Fruit fly (Drosophila melanogaster) whole organism, embryonic: Measurements from ENCODE around the gene CG44261.

Experiments
- Atf-2 ChIP-seq: fragments of 200-800 bp; sonication (Bioruptor generic); optimal IDR thresholded peaks from 2 replicates; lab custom pipeline; 2016; ENCODE audit warnings: missing biosample characterization, missing genetic modification characterization
- C15 ChIP-seq: fragments of 200-800 bp; sonication (Bioruptor generic); IDR thresholded peaks from 3 replicates; pipeline ENCODE4 v1.3.6; 2022; ENCODE audit warnings: missing biosample characterization, missing genetic modification characterization
- CG10267 ChIP-seq: fragments of 200-800 bp; sonication (Bioruptor generic); optimal IDR thresholded peaks from 2 replicates; lab custom pipeline; 2018; ENCODE audit warnings: missing biosample characterization, mild to moderate bottlenecking, missing genetic modification characterization, moderate library complexity
- CG10274 ChIP-seq: fragments of 200-800 bp; sonication (Bioruptor generic); optimal IDR thresholded peaks from 3 replicates; lab custom pipeline; 2017; ENCODE audit warnings: missing biosample characterization, mild to moderate bottlenecking, missing genetic modification characterization
- CG12659 ChIP-seq: fragments of 200-800 bp; sonication (Bioruptor generic); optimal IDR thresholded peaks from 3 replicates; lab custom pipeline; 2017; ENCODE audit warnings: mild to moderate bottlenecking, missing biosample characterization, missing genetic modification reagents, missing genetic modification characterization
- CG15073 ChIP-seq: fragments of 200-800 bp; sonication (Bioruptor generic); optimal IDR thresholded peaks from 2 replicates; lab custom pipeline; 2016; ENCODE audit warnings: missing biosample characterization, missing genetic modification characterization
- CG16813 ChIP-seq: fragments of 200-800 bp; sonication (Bioruptor generic); IDR thresholded peaks from 3 replicates; pipeline ENCODE4 v1.3.6; 2022; ENCODE audit warnings: missing biosample characterization, missing genetic modification characterization; ENCODE audit not compliant: partially characterized antibody
- CG16863 ChIP-seq: fragments of 200-800 bp; sonication (Bioruptor generic); optimal IDR thresholded peaks from 3 replicates; lab custom pipeline; 2016; ENCODE audit warnings: missing biosample characterization, missing genetic modification characterization
- CG17385 ChIP-seq: fragments of 200-800 bp; sonication (Bioruptor generic); optimal IDR thresholded peaks from 3 replicates; lab custom pipeline; 2018; ENCODE audit warnings: missing biosample characterization, mild to moderate bottlenecking, missing genetic modification characterization
- CG2129 ChIP-seq: fragments of 200-800 bp; sonication (Bioruptor generic); IDR thresholded peaks from 2 replicates; pipeline ENCODE4 v1.3.6; 2022; ENCODE audit warnings: missing biosample characterization, missing genetic modification characterization; ENCODE audit not compliant: partially characterized antibody
- CG5245 ChIP-seq: fragments of 200-800 bp; sonication (Bioruptor generic); optimal IDR thresholded peaks from 3 replicates; lab custom pipeline; 2016; ENCODE audit warnings: missing biosample characterization, missing genetic modification characterization
- CG5953 ChIP-seq: fragments of 200-800 bp; sonication (Bioruptor generic); IDR thresholded peaks from 2 replicates; pipeline ENCODE4 v1.3.6; 2022; ENCODE audit warnings: missing biosample characterization, missing genetic modification characterization
- CG7271 ChIP-seq: fragments of 200-800 bp; sonication (Bioruptor generic); optimal IDR thresholded peaks from 2 replicates; lab custom pipeline; 2018; ENCODE audit warnings: missing biosample characterization, mild to moderate bottlenecking, missing genetic modification characterization, moderate library complexity
- CG7357 ChIP-seq: fragments of 200-800 bp; sonication (Bioruptor generic); IDR thresholded peaks from 3 replicates; pipeline ENCODE4 v1.3.6; 2022; ENCODE audit warnings: missing biosample characterization, missing genetic modification characterization
- CG7839 ChIP-seq: fragments of 200-800 bp; sonication (Bioruptor generic); optimal IDR thresholded peaks from 3 replicates; lab custom pipeline; 2018; ENCODE audit warnings: missing biosample characterization, mild to moderate bottlenecking, missing genetic modification characterization, moderate library complexity
- CG7928 ChIP-seq: fragments of 200-800 bp; sonication (Bioruptor generic); optimal IDR thresholded peaks from 2 replicates; lab custom pipeline; 2017; ENCODE audit warnings: missing biosample characterization, mild to moderate bottlenecking, missing genetic modification characterization
- CG8944 ChIP-seq: fragments of 200-800 bp; sonication (Bioruptor generic); optimal IDR thresholded peaks from 3 replicates; lab custom pipeline; 2016; ENCODE audit warnings: missing biosample characterization, missing genetic modification characterization
- CG9876 ChIP-seq: fragments of 200-800 bp; sonication (Bioruptor generic); optimal IDR thresholded peaks from 2 replicates; lab custom pipeline; 2016; ENCODE audit warnings: missing biosample characterization, missing genetic modification characterization
- Camta ChIP-seq: fragments of 200-800 bp; sonication (Bioruptor generic); optimal IDR thresholded peaks from 2 replicates; lab custom pipeline; 2016; ENCODE audit warnings: missing biosample characterization, missing genetic modification characterization
- Dfd ChIP-seq, 2 experiments: fragments of >200 bp; optimal IDR thresholded peaks; 2 replicates each; lab custom pipeline; 2017; ENCODE audit warnings: missing biosample characterization in 2 of 2, missing genetic modification characterization in 2 of 2
- E2f1 ChIP-seq: fragments of 200-800 bp; sonication (Bioruptor generic); IDR thresholded peaks from 2 replicates; pipeline ENCODE4 v1.3.6; 2022; ENCODE audit warnings: missing biosample characterization, missing genetic modification characterization
- HmgZ ChIP-seq: fragments of 200-800 bp; sonication (Bioruptor generic); optimal IDR thresholded peaks from 2 replicates; lab custom pipeline; 2018; ENCODE audit warnings: missing biosample characterization, mild to moderate bottlenecking, missing genetic modification characterization
- Hmx ChIP-seq: fragments of 200-800 bp; sonication (Bioruptor generic); optimal IDR thresholded peaks from 2 replicates; lab custom pipeline; 2016; ENCODE audit warnings: missing biosample characterization, missing genetic modification characterization
- NFAT ChIP-seq: fragments of 200-800 bp; sonication (Bioruptor generic); IDR thresholded peaks from 2 replicates; pipeline ENCODE4 v1.3.6; 2022; ENCODE audit warnings: missing biosample characterization, missing genetic modification characterization
- Pdp1 ChIP-seq, 2 experiments: fragments of 200-800 bp; sonication (Bioruptor generic); optimal IDR thresholded peaks; 3 replicates each; lab custom pipeline; 2016; ENCODE audit warnings: missing biosample characterization in 2 of 2, missing genetic modification characterization in 2 of 2, mild to moderate bottlenecking in 1 of 2, moderate library complexity in 1 of 2
- ab ChIP-seq: fragments of 200-800 bp; sonication (Bioruptor generic); optimal IDR thresholded peaks from 2 replicates; lab custom pipeline; 2016; ENCODE audit warnings: missing biosample characterization, missing genetic modification characterization
- ac ChIP-seq: fragments of 200-800 bp; sonication (Bioruptor generic); optimal IDR thresholded peaks from 3 replicates; lab custom pipeline; 2017; ENCODE audit warnings: missing biosample characterization, mild to moderate bottlenecking, missing genetic modification characterization
- aop ChIP-seq: fragments of 200-800 bp; sonication (Bioruptor generic); IDR thresholded peaks from 2 replicates; pipeline ENCODE4 v1.3.6; 2022; ENCODE audit warnings: missing biosample characterization, missing genetic modification characterization
- corto ChIP-seq: fragments of 200-800 bp; sonication (Bioruptor generic); optimal IDR thresholded peaks from 2 replicates; lab custom pipeline; 2016; ENCODE audit warnings: missing biosample characterization, mild to moderate bottlenecking, missing genetic modification characterization, moderate library complexity
- dan ChIP-seq: fragments of 200-800 bp; sonication (Bioruptor generic); IDR thresholded peaks from 2 replicates; pipeline ENCODE4 v1.3.6; 2022; ENCODE audit warnings: missing biosample characterization, missing genetic modification characterization
- dati ChIP-seq: fragments of 200-800 bp; sonication (Bioruptor generic); IDR thresholded peaks from 2 replicates; pipeline ENCODE4 v1.3.6; 2022; ENCODE audit warnings: missing biosample characterization, missing genetic modification characterization
- esg ChIP-seq: fragments of 200-800 bp; sonication (Bioruptor generic); conservative IDR thresholded peaks from 2 replicates; pipeline ENCODE4 v1.3.6; 2022; ENCODE audit warnings: missing biosample characterization, missing genetic modification characterization
- eyg ChIP-seq: fragments of 200-800 bp; sonication (Bioruptor generic); optimal IDR thresholded peaks from 3 replicates; lab custom pipeline; 2016; ENCODE audit warnings: missing biosample characterization, missing genetic modification characterization
- ftz-f1 ChIP-seq: fragments of 200-800 bp; sonication (Bioruptor generic); optimal IDR thresholded peaks from 2 replicates; lab custom pipeline; 2016; ENCODE audit warnings: missing biosample characterization, missing genetic modification characterization
- gcm ChIP-seq: fragments of 200-800 bp; sonication (Bioruptor generic); optimal IDR thresholded peaks from 2 replicates; lab custom pipeline; 2019; ENCODE audit warnings: missing biosample characterization, mild to moderate bottlenecking, missing genetic modification characterization, moderate library complexity
- gcm2 ChIP-seq: fragments of 200-800 bp; sonication (Bioruptor generic); optimal IDR thresholded peaks from 2 replicates; lab custom pipeline; 2016; ENCODE audit warnings: missing biosample characterization, missing genetic modification characterization
- grau ChIP-seq: fragments of 200-800 bp; optimal IDR thresholded peaks from 3 replicates; lab custom pipeline; 2019; ENCODE audit warnings: missing biosample characterization, mild to moderate bottlenecking, missing genetic modification characterization, moderate library complexity
- gsb-n ChIP-seq: fragments of 200-800 bp; sonication (Bioruptor generic); optimal IDR thresholded peaks from 3 replicates; lab custom pipeline; 2018; ENCODE audit warnings: missing biosample characterization, mild to moderate bottlenecking, missing genetic modification characterization
- jigr1 ChIP-seq: fragments of 200-800 bp; sonication (Bioruptor generic); IDR thresholded peaks from 3 replicates; pipeline ENCODE4 v1.3.6; 2022; ENCODE audit warnings: missing biosample characterization, missing genetic modification characterization
- lmd ChIP-seq: fragments of 200-800 bp; sonication (Bioruptor generic); IDR thresholded peaks from 2 replicates; pipeline ENCODE4 v1.3.6; 2022; ENCODE audit warnings: missing biosample characterization, missing genetic modification characterization
- mld ChIP-seq: fragments of 200-800 bp; sonication (Bioruptor generic); IDR thresholded peaks from 3 replicates; pipeline ENCODE4 v1.3.6; 2022; ENCODE audit warnings: missing biosample characterization, missing genetic modification characterization; ENCODE audit not compliant: partially characterized antibody
- ro ChIP-seq: fragments of 200-800 bp; sonication (Bioruptor generic); IDR thresholded peaks from 2 replicates; pipeline ENCODE4 v1.3.6; 2022; ENCODE audit warnings: missing biosample characterization, missing genetic modification characterization
- sc ChIP-seq, 3 experiments: fragments of >200 bp in 2 of 3; fragments of 200-800 bp in 1 of 3; sonication (Bioruptor generic) in 1 of 3; optimal IDR thresholded peaks; 2 replicates in 2 of 3; 3 replicates in 1 of 3; lab custom pipeline; 2017; ENCODE audit warnings: mild to moderate bottlenecking in 1 of 3, missing biosample characterization in 1 of 3, missing genetic modification characterization in 1 of 3, missing genetic modification reagents in 1 of 3
- sens ChIP-seq: fragments of 200-800 bp; sonication (Bioruptor generic); peaks from one replicate; lab custom pipeline; 2016; ENCODE audit warnings: missing biosample characterization, missing genetic modification characterization
- sens-2 ChIP-seq: fragments of 200-800 bp; sonication (Bioruptor generic); IDR thresholded peaks from 2 replicates; pipeline ENCODE4 v1.3.6; 2022; ENCODE audit warnings: missing biosample characterization, missing genetic modification characterization
- slou ChIP-seq: fragments of 200-800 bp; sonication (Bioruptor generic); optimal IDR thresholded peaks from 3 replicates; lab custom pipeline; 2016; ENCODE audit warnings: missing biosample characterization, missing genetic modification characterization
- slp2 ChIP-seq: fragments of 200-800 bp; sonication (Bioruptor generic); optimal IDR thresholded peaks from 2 replicates; lab custom pipeline; 2016; ENCODE audit warnings: missing biosample characterization, missing genetic modification characterization
- sqz ChIP-seq: fragments of 200-800 bp; sonication (Bioruptor generic); optimal IDR thresholded peaks from 3 replicates; lab custom pipeline; 2018; ENCODE audit warnings: missing biosample characterization, mild to moderate bottlenecking, missing genetic modification characterization
- vnd ChIP-seq: fragments of 200-800 bp; sonication (Bioruptor generic); IDR thresholded peaks from 3 replicates; pipeline ENCODE4 v1.3.6; 2022; ENCODE audit warnings: missing biosample characterization, missing genetic modification characterization; ENCODE audit not compliant: partially characterized antibody
- zen ChIP-seq: fragments of 200-800 bp; sonication (Bioruptor generic); optimal IDR thresholded peaks from 3 replicates; lab custom pipeline; 2018; ENCODE audit warnings: missing biosample characterization, mild to moderate bottlenecking, missing genetic modification characterization, moderate library complexity

The CG44261 gene

dm6 chr3R:9401127-9401603 lies 6.8 kb downstream of the CG44261 start, which contains the start of the genes RpL34b and CG8132:
TSS of gene RpL34b (minus strand) at chr3R:9401226.
TSS of gene CG8132 (plus strand) at chr3R:9401495.
- TF ChIP-seq vnd (no peak), HmgZ (peak; percentile 98), sc (optimal IDR thresholded peaks at IDR 0.05; lab: Kevin White, UChicago) (no peak), sc (GFP tag; optimal IDR thresholded peaks at IDR 0.05; lab: Kevin White, UChicago) (peak; percentile 87), sqz (GFP tag; lab: Kevin White, UChicago) (peak; percentile 90), Camta (GFP tag; lab: Kevin White, UChicago) (peak; percentile 96), sens (GFP tag; lab: Kevin White, UChicago) (peak; percentile 98), slou (peak; percentile 95), CG17385 (peak; percentile 91), Pdp1 (GFP tag; optimal IDR thresholded peaks at IDR 0.05; lab: Kevin White, UChicago) (peak; percentile 94 to 97), CG10274 (GFP tag; lab: Kevin White, UChicago) (peak; percentile 84), gsb-n (tag; lab: Kevin White, UChicago) (peak; percentile 94), eyg (GFP tag; lab: Kevin White, UChicago) (peak; percentile 78), CG7357 (GFP tag; lab: Robert Waterston, UW) (peak; percentile 83), Hmx (GFP tag; lab: Kevin White, UChicago) (peak; percentile 89), dati (GFP tag; lab: Robert Waterston, UW) (peak; percentile 89), CG16813 (GFP tag; lab: Robert Waterston, UW) (peak; percentile 42; the same call in 1 of the 3 replicates), Atf-2 (GFP tag; lab: Kevin White, UChicago) (peak; percentile 90), CG7271 (tag; lab: Kevin White, UChicago) (peak; percentile 86), CG12659 (GFP tag; lab: Kevin White, UChicago) (peak; percentile 99), CG7928 (GFP tag; lab: Kevin White, UChicago) (peak; percentile 77), CG5953 (GFP tag; lab: Robert Waterston, UW) (peak; percentile 66), aop (GFP tag; lab: Robert Waterston, UW) (peak; percentile 80), ac (GFP tag; lab: Kevin White, UChicago) (peak; percentile 68), NFAT (GFP tag; lab: Robert Waterston, UW) (peak; percentile 98), CG15073 (GFP tag; lab: Kevin White, UChicago) (peak; percentile 70), gcm (peak; percentile 96), E2f1 (GFP tag; lab: Robert Waterston, UW) (peak; percentile 93), gcm2 (GFP tag; lab: Kevin White, UChicago) (peak; percentile 92), mld (GFP tag; lab: Robert Waterston, UW) (no peak), lmd (peak; percentile 95), sens-2 (GFP tag; lab: Robert Waterston, UW) (peak; percentile 91), CG8944 (GFP tag; lab: Kevin White, UChicago) (peak; percentile 95), slp2 (GFP tag; lab: Kevin White, UChicago) (peak; percentile 93), CG5245 (GFP tag; lab: Kevin White, UChicago) (peak; percentile 88), CG7839 (tag; lab: Kevin White, UChicago) (peak; percentile 94), ro (GFP tag; lab: Robert Waterston, UW) (peak; percentile 93), jigr1 (peak; percentile 86), C15 (GFP tag; lab: Robert Waterston, UW) (peak; percentile 94), zen (tag; lab: Kevin White, UChicago) (peak; percentile 91), CG10267 (tag; lab: Kevin White, UChicago) (peak; percentile 99), ab (GFP tag; lab: Kevin White, UChicago) (peak; percentile 87), CG9876 (GFP tag; lab: Kevin White, UChicago) (peak; percentile 97), Dfd (GFP tag; optimal IDR thresholded peaks at IDR 0.05; lab: Kevin White, UChicago) (no peak), grau (tag; lab: Kevin White, UChicago) (peak; percentile 95), CG2129 (GFP tag; lab: Robert Waterston, UW) (no peak), ftz-f1 (peak; percentile 95), dan (GFP tag; lab: Robert Waterston, UW) (peak; percentile 76), CG16863 (GFP tag; lab: Kevin White, UChicago) (peak; percentile 92), corto (GFP tag; lab: Kevin White, UChicago) (peak; percentile 88), esg (peak; percentile 87)
